Fruit fly (Drosophila melanogaster) S2 (cell line): ENCODE results near the gene gammaSnap2.
A peak's percentile ranks its signal among the peaks of the same experiment; 100 is the strongest.

Experiments
- CG8478 ChIP-seq: fragments of >200 bp; optimal IDR thresholded peaks from 2 replicates; lab custom pipeline; 2018
- CTCF ChIP-seq, 2 experiments: fragments of >200 bp; optimal IDR thresholded peaks; 2 replicates each; lab custom pipeline; 2018

gammaSnap2 gene

DNA sequence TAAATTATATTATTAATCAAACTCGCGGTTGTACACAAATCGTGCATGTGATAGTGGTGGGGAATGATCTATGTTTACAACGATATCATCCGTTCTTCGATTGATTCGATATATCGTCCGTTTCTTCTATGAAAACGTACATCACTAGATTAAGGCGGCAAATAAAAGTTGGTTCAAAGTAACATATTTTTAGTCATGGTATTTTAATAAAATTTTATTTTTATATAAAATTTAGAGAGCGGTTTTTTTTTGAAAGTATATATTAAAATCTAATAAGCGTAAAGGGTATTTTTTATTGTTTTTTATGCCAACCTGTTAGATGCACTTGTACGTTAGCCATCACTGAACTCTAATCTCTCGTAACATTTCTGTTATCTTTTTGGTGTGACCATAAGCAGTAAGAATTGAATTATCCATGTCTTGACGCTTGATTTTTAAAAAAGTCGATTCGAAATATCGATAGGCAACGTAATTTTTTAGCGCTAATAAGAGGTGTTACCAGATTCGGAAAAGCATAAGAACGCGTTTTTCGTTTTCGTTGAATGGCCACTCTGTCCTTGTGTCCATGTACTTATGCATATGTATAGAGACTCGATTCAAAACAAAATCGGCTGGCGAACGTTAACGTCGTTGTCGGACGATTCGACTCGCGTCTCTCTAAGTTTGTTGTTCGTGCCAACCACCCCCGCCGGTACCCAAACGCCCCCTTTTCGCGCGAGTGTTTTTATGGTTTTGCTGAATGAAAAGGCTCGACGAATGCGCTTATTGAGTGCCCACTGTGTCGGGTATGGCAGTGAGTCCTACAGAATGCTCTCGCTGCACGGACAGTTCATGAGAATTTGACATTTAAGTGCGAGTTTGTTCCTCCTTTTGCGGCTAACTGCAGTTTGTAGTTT is 23.2 kb upstream of the gammaSnap2 start, which contains the start of the genes TAF1B and Invadolysin:
Gene TAF1B (minus strand): TSS at position 82 of the 896 bp plus-strand sequence.
Gene Invadolysin (plus strand): TSS at position 566 of the 896 bp plus-strand sequence.
- TF ChIP-seq CTCF (optimal IDR thresholded peaks at IDR 0.05; lab: Kevin White, UChicago) = peak; percentile 25 to 39
- no peak for TF ChIP-seq CG8478 (lab: Kevin White, UChicago)

DNA sequence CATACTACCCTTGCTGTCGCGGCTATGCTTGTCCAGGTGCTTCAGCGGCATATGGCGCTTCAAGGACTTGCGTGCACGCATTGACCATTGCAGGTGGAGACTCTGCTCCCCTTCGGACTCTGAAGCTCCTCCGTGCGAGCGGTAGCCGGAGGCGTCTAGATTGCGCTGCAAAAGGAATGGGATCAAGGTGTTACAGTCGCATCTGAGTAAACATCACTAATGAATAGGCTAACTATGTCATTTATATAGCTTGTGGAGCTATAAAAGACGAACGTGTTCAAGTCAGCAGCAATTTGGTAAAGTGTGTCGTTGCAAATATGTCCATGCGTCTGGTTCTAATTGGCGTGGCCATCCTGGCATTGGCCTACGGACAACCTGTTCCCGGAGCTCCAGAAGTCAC is 21.6 kb upstream of the gammaSnap2 start, which contains the start of gene CG42759:
Gene CG42759 (plus strand): TSS at position 301 of the 400 bp plus-strand sequence.
- TF ChIP-seq CG8478 (lab: Kevin White, UChicago) = no peak

DNA sequence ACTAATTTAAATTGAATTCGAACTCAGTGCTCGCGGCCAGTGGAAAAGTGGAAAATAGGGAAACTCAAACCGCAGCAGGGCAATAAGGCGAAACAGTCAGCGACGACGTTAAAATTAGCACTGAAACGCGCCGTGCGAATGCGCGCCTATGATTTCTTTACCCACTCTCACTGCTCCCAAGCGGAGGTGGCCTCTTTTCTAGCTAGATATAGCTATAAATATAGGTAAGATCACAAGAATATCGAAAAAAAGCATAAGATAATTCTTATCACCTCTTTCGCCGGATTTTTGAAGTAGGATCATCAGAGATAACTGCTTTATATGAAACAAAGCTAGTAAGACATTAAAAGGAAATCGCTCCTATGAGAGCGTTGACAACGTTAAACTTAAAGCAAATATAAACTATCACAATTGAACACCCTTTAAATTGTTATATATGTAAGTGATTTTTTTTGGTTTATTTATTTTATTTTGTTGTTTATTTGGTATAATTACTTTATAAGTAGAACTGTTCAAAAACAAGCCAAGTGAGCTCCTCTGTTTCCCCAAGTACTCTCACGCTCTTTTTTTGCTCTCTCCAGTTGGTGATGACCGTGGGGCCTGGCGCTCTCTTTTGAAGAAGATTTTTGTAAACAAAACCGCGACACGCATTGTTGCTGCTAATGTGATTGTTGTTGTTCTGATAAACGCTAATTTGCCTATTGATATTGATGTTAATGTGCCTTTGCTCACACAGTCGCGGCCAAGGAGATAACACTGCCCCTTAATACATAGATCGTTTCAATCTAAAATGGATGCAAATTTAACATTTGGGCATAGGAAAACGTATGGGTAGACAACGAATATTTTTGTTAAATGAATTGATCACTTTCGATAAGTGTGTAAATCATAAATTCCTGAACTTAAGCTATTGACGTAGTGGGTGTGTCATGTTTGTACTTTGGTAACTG is 18.7 kb upstream of the gammaSnap2 start, which contains the start of gene tws:
Gene tws (minus strand): TSS at position 124 of the 950 bp plus-strand sequence.
- no peak for TF ChIP-seq CG8478 (lab: Kevin White, UChicago)
- TF ChIP-seq CTCF (optimal IDR thresholded peaks at IDR 0.05; lab: Kevin White, UChicago) = no peak

DNA sequence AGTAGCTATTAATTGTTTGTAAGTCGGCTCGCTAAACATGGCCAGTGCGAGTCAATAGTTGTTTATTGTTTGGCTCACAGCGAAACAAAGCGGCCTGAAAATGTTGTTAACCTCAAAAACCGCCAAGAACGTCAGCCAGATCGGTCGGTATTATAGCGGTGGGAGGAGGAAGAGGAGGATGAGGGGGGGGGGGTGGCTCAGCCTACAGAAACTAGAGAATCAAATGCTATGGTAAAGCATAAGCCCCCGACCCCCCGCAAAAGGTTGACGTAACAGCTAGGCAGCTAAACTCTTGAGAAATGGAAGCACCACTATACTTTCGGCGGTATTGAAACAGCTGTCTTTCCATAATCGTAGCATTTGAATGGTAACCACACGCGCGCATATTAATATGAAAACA is 17.7 kb upstream of the gammaSnap2 start:
- no peak for TF ChIP-seq CTCF (optimal IDR thresholded peaks at IDR 0.05; lab: Kevin White, UChicago)
- TF ChIP-seq CG8478 (lab: Kevin White, UChicago) = no peak

DNA sequence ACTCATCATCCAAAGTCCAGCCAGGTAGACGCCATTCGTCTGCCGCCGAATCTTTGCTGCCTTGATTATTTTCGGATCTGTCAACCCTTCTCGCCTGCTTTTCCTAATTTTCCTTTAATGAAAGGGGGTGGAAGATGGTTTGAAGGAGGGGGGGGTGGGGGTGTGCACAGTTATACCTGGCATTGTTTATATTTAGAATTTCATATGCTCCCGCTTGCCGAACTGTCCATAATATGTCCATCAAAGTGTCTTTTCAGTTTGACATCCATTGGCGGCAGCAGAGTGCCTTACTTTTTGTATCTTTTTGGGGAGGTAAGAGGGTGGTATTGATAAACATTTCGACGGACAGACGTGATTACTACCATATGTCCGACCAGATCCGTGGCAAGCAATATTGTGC is 16.6 kb upstream of the gammaSnap2 start:
- TF ChIP-seq CTCF (optimal IDR thresholded peaks at IDR 0.05; lab: Kevin White, UChicago) (no peak), CG8478 (lab: Kevin White, UChicago) (no peak)

DNA sequence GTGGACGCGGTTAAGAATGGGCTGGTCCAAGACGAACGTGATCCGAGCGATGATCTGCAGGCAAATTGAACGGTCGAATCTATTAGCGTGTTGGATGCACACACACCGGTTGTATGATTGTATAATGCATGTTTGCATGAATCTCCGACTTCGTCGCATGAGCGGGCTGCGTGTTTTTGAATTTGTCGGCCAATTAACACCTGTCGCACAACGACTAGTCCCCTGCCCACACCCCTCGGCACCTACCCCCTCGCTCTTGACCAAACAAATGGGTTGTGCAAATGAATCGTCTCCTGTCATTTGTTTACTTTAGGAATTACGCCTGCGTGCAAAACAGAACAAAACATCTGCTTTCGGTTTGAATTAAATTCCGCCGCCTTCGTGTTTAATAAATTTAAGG is 13.8 kb upstream of the gammaSnap2 start:
- TF ChIP-seq CG8478 (lab: Kevin White, UChicago) (no peak), CTCF (optimal IDR thresholded peaks at IDR 0.05; lab: Kevin White, UChicago) (no peak)

DNA sequence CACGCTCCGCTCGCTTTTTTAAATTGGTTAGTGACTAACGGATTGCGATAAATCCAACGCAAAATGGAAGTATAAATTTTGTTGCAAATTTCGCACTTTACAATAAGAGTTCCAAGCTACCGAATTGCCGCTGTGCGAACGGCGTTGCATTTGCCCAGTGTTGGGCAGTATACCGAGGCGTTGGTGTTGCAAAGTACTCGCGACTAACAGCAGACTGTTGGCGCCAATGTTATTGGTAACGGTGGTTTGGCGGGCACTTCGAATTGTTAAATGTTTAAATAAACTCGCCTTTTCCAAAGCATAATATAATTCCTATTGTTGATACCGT is 13.1 kb upstream of the gammaSnap2 start:
- peak; percentile 36 to 56 for TF ChIP-seq CTCF (optimal IDR thresholded peaks at IDR 0.05; lab: Kevin White, UChicago)
- TF ChIP-seq CG8478 (lab: Kevin White, UChicago) = no peak

DNA sequence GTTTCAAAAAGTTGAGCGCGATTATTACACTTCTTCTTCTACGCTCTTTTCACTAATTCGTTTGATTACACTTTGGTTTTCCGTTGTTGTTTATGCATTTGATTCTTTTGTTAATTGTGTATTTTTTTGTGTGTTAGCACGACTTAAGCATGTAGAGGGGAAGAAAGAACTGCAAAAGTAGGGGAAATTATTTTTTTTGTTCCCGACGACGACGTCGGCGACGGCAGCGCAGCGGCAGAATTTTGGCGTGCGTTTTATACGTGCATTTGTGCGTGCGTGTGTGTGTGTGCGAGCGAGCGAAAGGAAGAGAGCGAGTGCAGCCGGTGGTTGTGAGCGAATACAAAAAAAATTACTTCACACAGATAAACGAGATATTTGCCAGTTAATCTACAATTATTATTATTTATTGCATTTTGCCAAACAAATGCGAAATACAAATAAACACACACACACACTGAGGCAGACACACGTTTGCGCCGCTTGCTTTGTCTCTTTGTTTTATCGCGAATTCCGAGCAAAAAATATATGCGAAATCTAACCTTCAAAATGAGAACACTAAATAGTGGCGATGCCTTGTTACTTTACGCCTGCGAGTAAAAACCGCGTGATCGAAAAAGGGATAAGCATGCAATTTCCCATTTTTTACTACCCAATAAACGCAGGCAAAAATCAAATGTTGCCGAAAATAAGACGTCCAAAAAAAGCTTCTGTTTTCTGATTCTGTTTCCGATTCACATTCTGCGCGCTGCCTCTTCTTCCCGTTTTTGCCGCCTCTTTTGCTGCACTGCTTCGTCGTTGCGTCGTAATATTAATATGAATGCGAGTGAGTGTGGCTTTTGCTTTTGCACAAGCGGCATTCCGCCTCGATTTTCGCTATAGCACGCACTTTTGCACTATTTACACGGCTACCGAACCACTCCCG is 12.5 kb upstream of the gammaSnap2 start:
- TF ChIP-seq CTCF (optimal IDR thresholded peaks at IDR 0.05; lab: Kevin White, UChicago) = no peak
- TF ChIP-seq CG8478 (lab: Kevin White, UChicago) = no peak

DNA sequence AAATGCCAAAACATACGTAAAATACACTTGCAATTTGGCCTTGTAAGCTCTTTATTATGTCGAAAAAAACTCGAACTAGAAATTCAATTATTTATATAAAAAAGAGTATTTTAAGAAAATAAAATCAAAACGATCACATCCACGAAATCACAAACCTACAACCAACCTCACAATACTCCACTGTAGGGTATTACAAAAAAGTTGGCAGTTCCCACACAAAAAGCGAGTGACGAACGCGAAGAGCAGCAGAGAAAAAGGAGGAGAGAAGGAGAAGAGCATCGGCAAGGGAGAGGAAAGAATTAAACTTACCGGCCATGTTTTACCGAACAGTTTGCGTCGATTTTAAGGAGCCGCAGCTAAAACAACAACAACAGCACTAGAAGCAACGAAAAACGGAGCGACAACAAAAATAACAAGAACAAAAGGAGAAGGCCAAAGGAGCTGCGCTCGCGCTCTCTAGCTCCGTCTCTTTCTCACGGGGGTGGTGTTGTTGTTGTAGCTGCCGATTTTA is 11.8 kb upstream of the gammaSnap2 start:
- TF ChIP-seq CG8478 (lab: Kevin White, UChicago) (no peak), CTCF (optimal IDR thresholded peaks at IDR 0.05; lab: Kevin White, UChicago) (no peak)

DNA sequence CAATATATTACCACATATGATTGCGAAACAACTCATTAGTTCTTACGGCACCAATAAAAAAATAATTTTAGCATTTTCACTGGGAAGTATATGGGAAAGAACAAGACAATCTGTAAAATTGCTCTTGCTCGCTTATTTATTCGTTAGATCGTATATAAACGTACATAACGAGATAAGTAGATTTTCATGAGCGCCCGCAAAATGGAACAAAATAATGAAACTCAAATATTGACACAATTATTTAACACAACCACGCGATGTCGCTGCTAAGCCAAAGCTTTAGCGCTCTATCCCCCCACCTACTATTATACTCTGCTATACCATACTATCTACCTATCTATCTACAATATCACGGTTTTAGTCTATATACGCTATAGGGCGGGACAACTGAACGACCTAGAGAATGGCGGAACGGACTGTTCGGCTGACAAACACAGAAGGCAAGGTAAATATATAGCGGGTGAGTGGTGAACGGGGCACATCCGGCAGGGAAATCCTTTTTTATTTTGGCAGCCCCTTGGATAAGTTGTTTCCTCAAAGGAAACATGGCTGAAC is 9.9 kb upstream of the gammaSnap2 start:
- TF ChIP-seq CG8478 (lab: Kevin White, UChicago) (no peak), CTCF (optimal IDR thresholded peaks at IDR 0.05; lab: Kevin White, UChicago) (no peak)

DNA sequence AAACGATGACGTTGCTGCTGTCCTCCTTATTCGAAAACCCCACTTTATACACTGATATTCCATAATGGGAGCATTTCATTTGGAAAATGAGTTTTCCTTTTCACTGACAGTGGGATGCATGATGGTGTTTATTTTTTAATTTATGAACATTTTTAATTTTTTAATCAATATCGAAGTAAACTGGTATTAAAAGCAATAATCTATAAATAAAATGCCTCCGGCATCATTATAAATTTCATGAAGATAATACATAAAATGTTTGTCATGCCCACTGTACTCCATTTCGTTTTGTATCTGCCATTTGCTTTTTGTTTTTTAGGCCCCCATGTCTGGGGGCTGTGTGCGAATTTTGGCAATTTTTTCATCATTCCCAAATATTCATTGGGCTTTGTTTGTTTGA is 8.9 kb upstream of the gammaSnap2 start:
- TF ChIP-seq CTCF (optimal IDR thresholded peaks at IDR 0.05; lab: Kevin White, UChicago) = no peak
- no peak for TF ChIP-seq CG8478 (lab: Kevin White, UChicago)

DNA sequence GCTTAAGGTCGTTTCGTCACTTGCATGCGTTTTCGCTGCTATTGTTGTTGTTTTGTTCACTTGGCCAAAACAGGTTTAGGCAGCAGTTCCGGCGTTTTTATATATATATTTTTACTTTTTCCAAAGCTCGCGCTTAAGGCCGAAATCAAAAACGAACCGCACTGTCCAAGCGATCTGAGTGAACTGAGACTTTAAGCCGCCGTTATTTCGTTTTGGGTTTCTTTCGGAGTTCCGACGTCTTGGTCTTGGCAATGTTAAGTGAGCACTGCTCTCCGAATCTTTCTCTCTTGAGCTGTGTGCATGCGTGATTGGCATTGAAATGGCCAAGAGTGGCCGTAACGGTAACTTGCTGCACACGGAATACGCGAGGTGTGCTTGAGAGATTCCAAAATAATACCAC is 4.3 kb upstream of the gammaSnap2 start, which contains the start of gene knk:
Gene knk (minus strand): TSS at position 188 of the 400 bp plus-strand sequence.
- TF ChIP-seq CTCF (optimal IDR thresholded peaks at IDR 0.05; lab: Kevin White, UChicago) = no peak
- TF ChIP-seq CG8478 (lab: Kevin White, UChicago) = no peak

DNA sequence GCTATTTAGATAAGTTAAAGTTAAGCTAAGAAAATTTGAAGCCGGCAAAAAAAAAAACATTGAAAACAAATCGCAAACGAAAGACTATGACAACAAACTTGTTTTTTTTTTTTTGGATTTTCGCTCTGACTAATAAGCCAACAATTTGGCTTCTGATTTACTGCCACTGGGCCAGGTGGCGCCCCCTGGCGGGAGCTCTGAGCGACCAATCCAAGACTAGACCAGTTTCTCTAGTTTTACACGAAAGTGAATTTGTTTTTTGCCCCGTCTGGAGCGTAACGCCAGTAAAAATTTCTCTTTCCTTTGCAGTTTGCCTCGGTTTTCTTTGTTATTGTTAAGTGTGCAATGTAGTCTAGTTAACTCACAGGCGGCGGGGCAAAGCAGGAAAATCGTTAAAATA is 3.6 kb upstream of the gammaSnap2 start:
- TF ChIP-seq CG8478 (lab: Kevin White, UChicago) (no peak), CTCF (optimal IDR thresholded peaks at IDR 0.05; lab: Kevin White, UChicago) (peak; percentile 75 to 80)
